Worm (Caenorhabditis elegans): ENCODE results near the gene picc-1.

The picc-1 gene

DNA sequence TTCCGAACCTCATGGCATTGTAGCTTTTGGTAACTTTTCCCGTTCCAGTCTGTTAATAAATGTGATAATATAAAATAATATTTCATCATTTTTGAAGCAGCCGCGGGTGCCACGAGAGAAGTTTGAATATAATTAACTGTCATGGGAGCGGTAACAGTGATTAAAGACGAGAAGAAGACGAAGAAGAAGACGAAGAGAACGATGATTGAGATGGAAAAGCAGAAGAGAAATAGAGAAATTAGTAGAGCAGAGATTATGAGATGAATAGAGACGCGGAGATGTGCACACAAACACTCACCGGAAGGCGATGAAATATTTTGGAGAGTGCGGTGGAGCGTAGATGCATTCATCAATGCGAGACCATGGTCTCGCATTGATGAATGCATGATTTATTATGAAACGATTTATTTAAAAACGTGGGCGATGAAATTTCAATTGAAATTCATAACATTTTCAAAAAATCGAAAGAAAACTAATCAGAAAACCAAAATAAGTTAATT, 34.4 kb downstream of the picc-1 start, which contains the start of gene seip-1 (continued):
- TF ChIP-seq ceh-2 (tag; optimal IDR thresholded peaks at IDR 0.05) (peak; percentile 28), pros-1 (tag; optimal IDR thresholded peaks at IDR 0.05) (peak; percentile 46), unc-3 (GFP tag; conservative IDR thresholded peaks at IDR 0.05) (no peak), unc-3 (tag; optimal IDR thresholded peaks at IDR 0.05) (no peak), hlh-8 (tag; optimal IDR thresholded peaks at IDR 0.05) (no peak), F13H6.1 (tag; optimal IDR thresholded peaks at IDR 0.05) (no peak), unc-86 (tag; optimal IDR thresholded peaks at IDR 0.05) (no peak), gmeb-2 (tag; optimal IDR thresholded peaks at IDR 0.05) (no peak), ceh-19 (GFP tag; optimal IDR thresholded peaks at IDR 0.05) (no peak), odd-2 (tag; optimal IDR thresholded peaks at IDR 0.05) (no peak), unc-42 (tag; optimal IDR thresholded peaks at IDR 0.05) (peak; percentile 76), tbx-7 (tag; optimal IDR thresholded peaks at IDR 0.05) (no peak), sox-4 (tag; optimal IDR thresholded peaks at IDR 0.05) (no peak), K09A11.1 (tag; optimal IDR thresholded peaks at IDR 0.05; ENCODE audit: insufficient read depth) (peak; percentile 2), elt-4 (tag; optimal IDR thresholded peaks at IDR 0.05) (no peak), ceh-22 (tag; optimal IDR thresholded peaks at IDR 0.05) (no peak), hlh-6 (tag; optimal IDR thresholded peaks at IDR 0.05) (no peak), madf-2 (tag; optimal IDR thresholded peaks at IDR 0.05) (peak; percentile 27), fkh-6 (tag; optimal IDR thresholded peaks at IDR 0.05) (no peak), K02D7.2 (tag; optimal IDR thresholded peaks at IDR 0.05) (no peak), npax-4 (tag; optimal IDR thresholded peaks at IDR 0.05) (no peak), pat-9 (tag; optimal IDR thresholded peaks at IDR 0.05) (no peak), rnt-1 (tag; optimal IDR thresholded peaks at IDR 0.05) (peak; percentile 38), ceh-24 (tag; optimal IDR thresholded peaks at IDR 0.05) (no peak), hlh-13 (GFP tag; optimal IDR thresholded peaks at IDR 0.05) (no peak), fkh-10 (GFP tag; optimal IDR thresholded peaks at IDR 0.05) (no peak), hlh-30 (tag; optimal IDR thresholded peaks at IDR 0.05; ENCODE audit: insufficient read depth) (peak; percentile 63), ceh-34 (tag; optimal IDR thresholded peaks at IDR 0.05) (peak; percentile 70), ceh-31 (tag; optimal IDR thresholded peaks at IDR 0.05) (peak; percentile 87), che-1 (tag; optimal IDR thresholded peaks at IDR 0.05) (no peak), unc-55 (GFP tag; optimal IDR thresholded peaks at IDR 0.05) (peak; percentile 92), nhr-11 (tag; optimal IDR thresholded peaks at IDR 0.05) (no peak), nfya-1 (tag; optimal IDR thresholded peaks at IDR 0.05) (peak; percentile 88), ama-1 (optimal IDR thresholded peaks at IDR 0.05) (no peak), ref-2 (tag; optimal IDR thresholded peaks at IDR 0.05) (peak; percentile 46), syd-9 (tag; optimal IDR thresholded peaks at IDR 0.05) (no peak), pax-1 (tag; optimal IDR thresholded peaks at IDR 0.05) (peak; percentile 77), Y22D7AL.16 (tag; optimal IDR thresholded peaks at IDR 0.05) (no peak), dmd-4 (tag; optimal IDR thresholded peaks at IDR 0.05; ENCODE audit: borderline replicate concordance) (no peak), ceh-6 (GFP tag; optimal IDR thresholded peaks at IDR 0.05) (no peak)

DNA sequence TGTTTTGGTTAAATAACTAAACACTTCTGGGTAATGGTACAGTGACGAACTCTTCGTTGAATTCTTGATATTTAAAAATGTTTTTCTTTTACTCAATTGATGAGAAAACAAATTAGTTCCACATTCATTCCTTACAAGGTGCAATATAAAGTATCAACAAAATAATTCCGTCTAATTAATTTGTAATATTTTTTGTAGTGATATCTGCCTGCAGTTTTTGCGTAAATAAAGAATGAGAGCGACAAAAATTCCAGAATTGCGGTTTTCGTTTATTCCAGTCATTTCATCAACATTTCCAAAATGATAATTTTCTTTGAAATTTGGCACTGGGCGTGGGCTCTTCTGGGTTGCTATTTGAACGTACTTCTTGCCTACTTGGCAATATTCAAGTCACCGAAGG, 36.5 kb downstream of the picc-1 start, which contains the start of gene srd-20:
Gene srd-20 (plus strand): TSS at position 301 of the 400 bp plus-strand sequence.
- TF ChIP-seq hlh-15 (tag; optimal IDR thresholded peaks at IDR 0.05): no peak
- no peak for TF ChIP-seq C38D4.7 (GFP tag; optimal IDR thresholded peaks at IDR 0.05)
- TF ChIP-seq ahr-1 (tag; optimal IDR thresholded peaks at IDR 0.05): no peak
- TF ChIP-seq pax-1 (tag; optimal IDR thresholded peaks at IDR 0.05): no peak
- TF ChIP-seq sdc-2 (tag; optimal IDR thresholded peaks at IDR 0.05): no peak
- no peak for TF ChIP-seq pha-4 (tag; optimal IDR thresholded peaks at IDR 0.05)
- no peak for TF ChIP-seq dmd-4 (tag; optimal IDR thresholded peaks at IDR 0.05; ENCODE audit: borderline replicate concordance)
- TF ChIP-seq ceh-24 (tag; optimal IDR thresholded peaks at IDR 0.05): no peak
- no peak for TF ChIP-seq tbx-7 (tag; optimal IDR thresholded peaks at IDR 0.05)
- TF ChIP-seq C08G9.2 (tag; optimal IDR thresholded peaks at IDR 0.05): no peak
- TF ChIP-seq odd-2 (tag; optimal IDR thresholded peaks at IDR 0.05): no peak
- TF ChIP-seq ttx-3 (tag; optimal IDR thresholded peaks at IDR 0.05): no peak
- TF ChIP-seq unc-86 (tag; optimal IDR thresholded peaks at IDR 0.05): no peak
- no peak for TF ChIP-seq T23F11.4 (GFP tag; optimal IDR thresholded peaks at IDR 0.05)
- TF ChIP-seq lin-11 (tag; optimal IDR thresholded peaks at IDR 0.05): no peak
- TF ChIP-seq dve-1 (tag; optimal IDR thresholded peaks at IDR 0.05): no peak
- TF ChIP-seq eyg-1 (tag; optimal IDR thresholded peaks at IDR 0.05): no peak
- no peak for TF ChIP-seq syd-9 (tag; optimal IDR thresholded peaks at IDR 0.05)
- TF ChIP-seq ceh-14 (tag; optimal IDR thresholded peaks at IDR 0.05): no peak
